Worm (Caenorhabditis elegans): ENCODE data around the gene mat-2.

mat-2 gene

DNA sequence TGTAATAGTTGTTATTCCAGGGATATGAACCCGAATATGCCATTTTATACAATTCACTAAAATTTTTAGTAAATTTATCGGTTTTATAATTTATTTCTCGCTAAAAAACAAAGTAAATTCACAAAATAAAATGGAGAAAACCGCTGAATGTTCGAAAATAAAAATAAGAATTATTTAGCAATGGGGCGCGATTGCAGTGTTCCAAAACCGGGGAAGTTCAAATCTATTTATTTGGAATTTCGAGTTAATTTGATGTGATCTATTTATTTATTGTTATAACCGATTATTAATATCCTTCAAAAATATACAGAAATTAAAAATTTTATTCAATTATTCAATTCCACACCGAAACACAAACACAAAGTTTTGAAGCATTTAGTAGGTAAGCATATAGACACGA lies 20.0 kb downstream of the mat-2 start, which contains the start of gene F40F8.11:
F40F8.11 (minus strand) TSS at position 49 of the 400 bp plus-strand sequence.
- TF ChIP-seq elt-4 (tag; optimal IDR thresholded peaks at IDR 0.05) = no peak
- TF ChIP-seq unc-42 (tag; optimal IDR thresholded peaks at IDR 0.05) = peak; percentile 4

DNA sequence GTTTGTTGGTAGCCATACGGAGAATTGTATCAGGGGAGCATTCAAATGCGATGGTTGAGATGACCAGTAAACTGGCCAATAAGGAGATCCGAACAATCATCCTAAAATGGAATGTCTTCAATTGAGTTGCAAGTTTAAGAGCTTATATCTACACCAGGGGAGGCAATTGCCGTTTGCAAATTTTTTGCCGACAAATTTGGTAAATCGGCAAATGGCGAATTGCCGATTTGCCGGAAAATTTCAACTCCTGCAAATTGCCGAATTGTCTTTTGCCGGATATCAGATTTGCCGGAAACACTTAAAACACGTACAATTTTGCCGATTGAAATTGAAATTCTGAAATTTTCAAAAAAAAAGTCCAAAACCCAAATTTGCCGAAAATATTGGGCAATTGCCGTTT lies 22.3 kb downstream of the mat-2 start, which contains the start of gene F40F8.5:
F40F8.5 (minus strand) TSS at position 101 of the 400 bp plus-strand sequence.
- no peak for TF ChIP-seq syd-9 (tag; optimal IDR thresholded peaks at IDR 0.05)
- TF ChIP-seq elt-2 (tag; optimal IDR thresholded peaks at IDR 0.05) = no peak
- no peak for TF ChIP-seq npax-4 (tag; optimal IDR thresholded peaks at IDR 0.05)
- TF ChIP-seq hlh-8 (tag; optimal IDR thresholded peaks at IDR 0.05) = no peak
- TF ChIP-seq hlh-30 (tag; optimal IDR thresholded peaks at IDR 0.05; ENCODE audit: insufficient read depth) = no peak
- TF ChIP-seq ceh-34 (tag; optimal IDR thresholded peaks at IDR 0.05) = no peak
- TF ChIP-seq gmeb-2 (tag; optimal IDR thresholded peaks at IDR 0.05) = no peak

DNA sequence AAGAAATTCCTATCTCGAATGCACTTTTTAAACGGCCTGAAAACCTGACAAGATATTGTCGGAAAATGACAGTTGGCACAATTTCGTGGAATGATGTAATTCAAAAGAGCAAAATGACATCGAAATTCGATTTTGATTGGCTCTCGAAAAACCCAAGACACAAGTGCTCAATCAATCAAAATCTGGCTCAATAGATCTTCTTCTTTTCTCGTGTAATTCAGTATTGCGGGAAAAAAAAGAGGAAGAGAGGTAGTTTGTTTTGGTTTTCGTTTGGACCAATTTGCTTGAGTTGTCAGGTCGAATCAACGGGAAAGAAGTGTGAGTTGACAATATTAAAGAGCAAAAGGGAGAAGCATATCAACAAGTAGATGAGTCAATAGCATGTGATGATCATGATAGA lies 23.3 kb downstream of the mat-2 start:
- no peak for TF ChIP-seq pqm-1 (tag; optimal IDR thresholded peaks at IDR 0.05)
- TF ChIP-seq unc-55 (GFP tag; optimal IDR thresholded peaks at IDR 0.05) = peak; percentile 76

DNA sequence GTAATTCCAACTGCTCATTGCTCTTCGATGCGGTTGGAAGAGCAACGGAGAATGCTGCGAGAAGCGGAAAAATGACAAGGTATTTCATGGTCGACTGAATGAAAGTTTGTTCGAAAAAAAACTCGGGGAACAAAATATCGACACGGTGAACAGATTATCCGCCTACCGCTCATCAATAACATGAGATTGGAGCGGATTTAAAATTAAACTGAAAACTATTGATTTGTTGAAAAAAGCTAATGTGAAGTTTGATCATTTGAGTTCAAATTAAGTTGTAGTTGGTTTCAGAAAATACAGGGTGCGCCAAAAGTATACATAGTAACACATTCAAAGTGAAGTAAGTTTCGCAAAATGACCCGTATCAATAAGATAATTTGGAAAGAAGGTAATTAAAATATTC lies 27.6 kb downstream of the mat-2 start, which contains the start of gene F40F8.4:
F40F8.4 (minus strand) TSS at position 101 of the 400 bp plus-strand sequence.
- TF ChIP-seq hlh-6 (tag; optimal IDR thresholded peaks at IDR 0.05) (no peak), gmeb-2 (tag; optimal IDR thresholded peaks at IDR 0.05) (no peak), lim-6 (tag; optimal IDR thresholded peaks at IDR 0.05) (no peak), pax-1 (tag; optimal IDR thresholded peaks at IDR 0.05) (no peak), elt-4 (tag; optimal IDR thresholded peaks at IDR 0.05) (no peak), eyg-1 (tag; optimal IDR thresholded peaks at IDR 0.05) (no peak), hlh-13 (GFP tag; optimal IDR thresholded peaks at IDR 0.05) (no peak), che-1 (tag; optimal IDR thresholded peaks at IDR 0.05) (no peak), K02D7.2 (tag; optimal IDR thresholded peaks at IDR 0.05) (no peak), pros-1 (tag; optimal IDR thresholded peaks at IDR 0.05) (no peak), tbx-2 (tag; optimal IDR thresholded peaks at IDR 0.05) (no peak), fkh-10 (GFP tag; optimal IDR thresholded peaks at IDR 0.05) (no peak), F13H6.1 (tag; optimal IDR thresholded peaks at IDR 0.05) (no peak), hlh-30 (tag; optimal IDR thresholded peaks at IDR 0.05; ENCODE audit: insufficient read depth) (no peak)

DNA sequence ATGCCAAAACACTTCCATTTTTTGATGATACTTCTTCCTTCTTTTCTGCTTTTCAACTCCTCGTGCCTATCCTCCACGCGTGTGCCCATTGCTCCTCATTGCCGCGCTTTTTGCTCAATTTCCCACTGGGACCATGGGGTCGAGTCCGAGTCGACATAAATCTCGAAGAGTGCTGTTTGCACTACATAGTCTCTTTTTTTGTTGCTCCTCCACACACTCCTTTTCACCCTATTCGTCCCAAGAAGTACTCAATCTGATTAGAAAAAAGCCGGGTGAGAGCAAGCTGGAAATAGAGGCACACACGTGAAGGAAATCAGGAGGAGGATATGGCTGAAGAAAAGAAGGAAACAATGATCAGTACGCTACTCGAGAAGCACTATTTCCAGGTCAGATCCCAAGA lies 30.1 kb downstream of the mat-2 start, which contains the start of gene arrd-6:
arrd-6 (plus strand) TSS at position 169 of the 400 bp plus-strand sequence.
- TF ChIP-seq hlh-15 (tag; optimal IDR thresholded peaks at IDR 0.05) (no peak), K09A11.1 (tag; optimal IDR thresholded peaks at IDR 0.05; ENCODE audit: insufficient read depth) (no peak), ama-1 (optimal IDR thresholded peaks at IDR 0.05) (no peak), C38D4.7 (GFP tag; optimal IDR thresholded peaks at IDR 0.05) (no peak), ceh-19 (GFP tag; optimal IDR thresholded peaks at IDR 0.05) (no peak), tbx-7 (tag; optimal IDR thresholded peaks at IDR 0.05) (no peak), lin-11 (tag; optimal IDR thresholded peaks at IDR 0.05) (no peak), ceh-48 (tag; optimal IDR thresholded peaks at IDR 0.05) (no peak), ttx-3 (tag; optimal IDR thresholded peaks at IDR 0.05) (no peak), ztf-16 (tag; optimal IDR thresholded peaks at IDR 0.05) (no peak), sox-4 (tag; optimal IDR thresholded peaks at IDR 0.05) (no peak), unc-86 (tag; optimal IDR thresholded peaks at IDR 0.05) (no peak), rnt-1 (tag; optimal IDR thresholded peaks at IDR 0.05) (no peak), ceh-18 (tag; optimal IDR thresholded peaks at IDR 0.05) (no peak), lim-6 (tag; optimal IDR thresholded peaks at IDR 0.05) (no peak), pha-4 (tag; optimal IDR thresholded peaks at IDR 0.05) (no peak)
